Worm (Caenorhabditis elegans): ENCODE results near the gene mms-19.

Gene mms-19

DNA sequence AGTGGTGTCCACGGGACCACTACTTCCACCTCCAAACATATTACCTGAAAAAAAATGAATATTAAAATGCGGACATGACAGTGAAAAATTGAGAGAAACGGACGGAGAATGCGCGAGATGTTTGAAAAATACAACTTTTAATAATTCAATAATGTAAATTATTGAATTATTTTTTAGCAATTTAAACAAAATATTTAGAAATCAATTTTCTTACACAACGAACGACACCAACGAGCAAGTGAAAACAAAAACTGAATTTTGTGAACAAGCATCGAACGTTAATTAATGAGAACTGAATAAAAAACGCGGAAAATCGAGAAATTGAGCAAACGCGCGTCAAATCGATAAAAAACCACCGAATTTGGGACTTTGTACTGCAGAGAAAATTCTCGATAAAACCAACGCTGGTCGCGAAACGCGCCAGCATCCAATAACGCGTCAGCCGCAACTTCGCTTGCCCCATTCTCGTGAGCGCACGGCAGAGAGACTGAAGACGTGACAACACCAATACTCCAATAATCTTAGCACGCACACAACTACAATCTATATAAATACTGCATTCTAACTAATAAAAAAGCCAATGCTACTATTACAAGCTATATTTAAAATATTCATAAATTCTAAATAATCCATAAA is 9.2 kb upstream of the mms-19 start, which contains the start of the genes dnj-19 and nhr-47:
dnj-19 (minus strand) TSS at position 51 of the 636 bp plus-strand sequence.
nhr-47 (plus strand) TSS at position 447 of the 636 bp plus-strand sequence.
- TF ChIP-seq pqm-1 (tag; optimal IDR thresholded peaks at IDR 0.05) (no peak), lin-39 (tag; optimal IDR thresholded peaks at IDR 0.05) (no peak), nhr-76 (tag; optimal IDR thresholded peaks at IDR 0.05) (no peak), nhr-102 (tag; optimal IDR thresholded peaks at IDR 0.05) (peak; percentile 95), zfp-2 (tag; optimal IDR thresholded peaks at IDR 0.05) (peak; percentile 18), lin-1 (GFP tag; IDR thresholded peaks at IDR 0.05) (no peak), hlh-11 (tag; optimal IDR thresholded peaks at IDR 0.05) (peak; percentile 93), nhr-28 (tag; optimal IDR thresholded peaks at IDR 0.05) (peak; percentile 83), ZK337.2 (GFP tag; IDR thresholded peaks at IDR 0.05) (no peak), tag-97 (GFP tag; IDR thresholded peaks at IDR 0.05) (no peak), daf-8 (GFP tag; IDR thresholded peaks at IDR 0.05) (no peak), F44E2.7 (GFP tag; IDR thresholded peaks at IDR 0.05) (no peak), ceh-32 (tag; optimal IDR thresholded peaks at IDR 0.05; ENCODE audit: poor library complexity) (no peak), dve-1 (tag; optimal IDR thresholded peaks at IDR 0.05; ENCODE audit: insufficient read depth) (peak; percentile 96), F37D6.2 (tag; optimal IDR thresholded peaks at IDR 0.05) (peak; percentile 91), snpc-4 (tag; optimal IDR thresholded peaks at IDR 0.05) (no peak), nhr-11 (tag; optimal IDR thresholded peaks at IDR 0.05) (peak; percentile 83), lin-15B (tag; optimal IDR thresholded peaks at IDR 0.05) (no peak), mdt-29 (GFP tag; IDR thresholded peaks at IDR 0.05) (peak; percentile 75), Y75B8A.6 (GFP tag; IDR thresholded peaks at IDR 0.05) (no peak), ceh-28 (tag; optimal IDR thresholded peaks at IDR 0.05) (no peak), dmd-6 (GFP tag; IDR thresholded peaks at IDR 0.05) (peak; percentile 93), vab-7 (GFP tag; IDR thresholded peaks at IDR 0.05) (peak; percentile 63), ztf-7 (tag; optimal IDR thresholded peaks at IDR 0.05) (peak; percentile 81), ceh-20 (GFP tag; IDR thresholded peaks at IDR 0.05) (peak; percentile 94), nhr-42 (GFP tag; IDR thresholded peaks at IDR 0.05) (peak; percentile 91), attf-4 (tag; optimal IDR thresholded peaks at IDR 0.05) (no peak), hif-1 (tag; optimal IDR thresholded peaks at IDR 0.05) (peak; percentile 71 to 91), sdz-12 (GFP tag; optimal IDR thresholded peaks at IDR 0.05) (no peak), spr-3 (GFP tag; optimal IDR thresholded peaks at IDR 0.05) (peak; percentile 90), Y5F2A.4 (GFP tag; optimal IDR thresholded peaks at IDR 0.05) (peak; percentile 58), mxl-3 (GFP tag; optimal IDR thresholded peaks at IDR 0.05) (peak; percentile 79), mxl-2 (GFP tag; conservative IDR thresholded peaks at IDR 0.05) (no peak), lin-38 (GFP tag; IDR thresholded peaks at IDR 0.05) (peak; percentile 91), aha-1 (tag) (peak; percentile 99), set-16 (GFP tag; IDR thresholded peaks at IDR 0.05) (no peak; the same call in 1 of the 2 replicates), hlh-30 (tag; optimal IDR thresholded peaks at IDR 0.05; ENCODE audit: insufficient read depth) (peak; percentile 83), aly-2 (tag; optimal IDR thresholded peaks at IDR 0.05) (no peak), F10B5.3 (tag; optimal IDR thresholded peaks at IDR 0.05) (peak; percentile 75), unc-62 (GFP tag; optimal IDR thresholded peaks at IDR 0.05 in 1 of 2) (peak in 1 of 2 experiments; percentile 98), unc-62 (tag; optimal IDR thresholded peaks at IDR 0.05) (no peak), lsy-2 (tag; optimal IDR thresholded peaks at IDR 0.05) (peak; percentile 54 to 92), daf-19 (GFP tag; conservative IDR thresholded peaks at IDR 0.05) (no peak), cey-2 (tag; optimal IDR thresholded peaks at IDR 0.05; ENCODE audit: borderline replicate concordance, insufficient read depth) (no peak), unc-39 (tag; optimal IDR thresholded peaks at IDR 0.05) (no peak), D1046.2 (GFP tag; IDR thresholded peaks at IDR 0.05) (no peak), dpl-1 (GFP tag; optimal IDR thresholded peaks at IDR 0.05) (peak; percentile 87), unc-130 (GFP tag; optimal IDR thresholded peaks at IDR 0.05) (peak; percentile 66), arid-1 (GFP tag; conservative IDR thresholded peaks at IDR 0.05) (peak; percentile 81), ztf-11 (tag; optimal IDR thresholded peaks at IDR 0.05) (no peak), spr-1 (tag; optimal IDR thresholded peaks at IDR 0.05) (peak; percentile 84)

Measured in whole organism, L4 larva.